Worm (Caenorhabditis elegans): ENCODE results near the gene unc-10.

Gene unc-10

ce11 chrX:7281347-7281746 is 1.2 kb upstream of the unc-10 start:
- no peak for TF ChIP-seq eor-1 (tag; optimal IDR thresholded peaks at IDR 0.05)
- no peak for TF ChIP-seq nhr-11 (tag; optimal IDR thresholded peaks at IDR 0.05)
- no peak for TF ChIP-seq nfya-1 (tag; optimal IDR thresholded peaks at IDR 0.05; ENCODE audit: insufficient read depth)
- no peak for TF ChIP-seq pha-4 (tag; optimal IDR thresholded peaks at IDR 0.05)
- TF ChIP-seq fos-1 (tag; optimal IDR thresholded peaks at IDR 0.05) = no peak
- no peak for TF ChIP-seq skn-1 (tag; optimal IDR thresholded peaks at IDR 0.05)
- no peak for TF ChIP-seq egl-5 (tag; optimal IDR thresholded peaks at IDR 0.05)
- TF ChIP-seq unc-39 (tag; optimal IDR thresholded peaks at IDR 0.05) = no peak
- no peak for TF ChIP-seq nhr-237 (tag; optimal IDR thresholded peaks at IDR 0.05)
- no peak for TF ChIP-seq ztf-11 (tag; optimal IDR thresholded peaks at IDR 0.05)
- no peak for TF ChIP-seq ceh-82 (tag; optimal IDR thresholded peaks at IDR 0.05)
- TF ChIP-seq R02D3.7 (tag; optimal IDR thresholded peaks at IDR 0.05) = no peak
- TF ChIP-seq elt-3 (tag; optimal IDR thresholded peaks at IDR 0.05) = no peak
- no peak for TF ChIP-seq nhr-23 (tag; optimal IDR thresholded peaks at IDR 0.05)
- no peak for TF ChIP-seq ztf-4 (tag; optimal IDR thresholded peaks at IDR 0.05)

DNA sequence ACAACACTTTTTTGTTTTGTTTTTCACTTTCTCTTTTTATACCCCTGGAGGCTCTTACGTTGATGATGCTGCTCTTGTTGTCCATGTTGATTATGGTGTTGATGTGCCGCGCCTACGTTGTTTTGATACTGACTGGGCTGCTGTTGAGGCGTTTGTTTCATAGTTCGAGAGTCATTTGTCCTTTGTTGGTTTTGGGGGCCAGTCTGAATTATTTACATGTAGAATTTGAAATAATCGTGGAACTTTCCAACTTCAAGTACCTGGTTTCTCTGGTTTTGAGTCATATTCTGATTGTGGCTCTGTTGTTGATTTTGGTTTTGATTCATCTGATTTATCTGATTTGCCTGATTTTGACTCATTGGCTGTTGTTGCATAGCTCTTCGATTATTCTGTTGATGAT is 2.0 kb downstream of the unc-10 start:
- TF ChIP-seq fos-1 (tag; optimal IDR thresholded peaks at IDR 0.05) (no peak), egl-5 (tag; optimal IDR thresholded peaks at IDR 0.05) (no peak), nhr-77 (tag; optimal IDR thresholded peaks at IDR 0.05) (no peak)

DNA sequence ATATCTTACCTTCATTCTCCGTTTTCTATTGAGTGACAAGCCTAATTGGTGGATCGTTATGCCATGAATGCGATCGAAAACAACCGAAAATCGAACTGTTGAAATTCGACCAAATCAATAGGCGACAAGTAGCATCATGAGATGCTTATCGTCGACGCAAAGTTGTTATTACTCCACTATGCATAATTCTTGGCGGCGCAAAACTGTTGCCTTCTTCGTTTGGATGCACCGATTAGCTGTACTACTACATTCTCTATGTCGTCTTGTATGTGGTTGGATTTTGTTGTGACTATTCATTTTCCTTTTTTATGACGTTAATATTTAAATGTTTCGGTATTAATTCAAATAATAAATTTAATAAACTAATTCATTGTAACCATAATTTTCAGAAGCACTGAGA is 8.2 kb downstream of the unc-10 start, which contains the start of gene F46H5.11:
Gene F46H5.11 (minus strand): TSS at position 101 of the 400 bp plus-strand sequence.
- TF ChIP-seq sea-2 (GFP tag; optimal IDR thresholded peaks at IDR 0.05) (no peak), unc-39 (tag; optimal IDR thresholded peaks at IDR 0.05) (no peak), lin-39 (tag; optimal IDR thresholded peaks at IDR 0.05) (no peak), nfya-1 (tag; optimal IDR thresholded peaks at IDR 0.05; ENCODE audit: insufficient read depth) (no peak), nhr-43 (tag; optimal IDR thresholded peaks at IDR 0.05; ENCODE audit: poor library complexity, severe bottlenecking) (no peak)

DNA sequence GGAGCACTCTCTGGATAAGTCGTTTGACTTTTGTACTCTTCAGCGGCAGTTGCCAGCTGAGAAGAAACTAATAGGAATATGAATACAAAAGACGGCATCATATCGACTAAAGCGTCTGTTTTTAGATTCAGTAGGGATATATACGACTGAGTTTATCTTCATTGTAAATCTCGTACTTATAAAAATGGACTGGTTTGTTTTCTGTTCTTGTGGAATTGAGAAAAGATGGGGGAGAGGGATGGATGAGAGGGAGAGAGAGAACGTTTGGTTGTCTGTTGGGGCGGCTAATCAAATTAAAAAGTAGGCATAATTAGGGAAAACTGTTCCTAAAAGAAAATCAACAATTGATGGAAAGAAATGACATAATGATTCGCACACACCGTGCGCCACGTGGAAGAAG is 10.7 kb downstream of the unc-10 start, which contains the start of gene grd-7:
Gene grd-7 (minus strand): TSS at position 101 of the 400 bp plus-strand sequence.
- TF ChIP-seq nfya-1 (tag; optimal IDR thresholded peaks at IDR 0.05; ENCODE audit: insufficient read depth) (no peak), nhr-76 (tag; optimal IDR thresholded peaks at IDR 0.05) (no peak), egl-5 (tag; optimal IDR thresholded peaks at IDR 0.05) (no peak), daf-12 (tag; optimal IDR thresholded peaks at IDR 0.05) (no peak), tbx-2 (tag; optimal IDR thresholded peaks at IDR 0.05) (no peak), elt-2 (tag; optimal IDR thresholded peaks at IDR 0.05) (no peak), pqm-1 (tag; optimal IDR thresholded peaks at IDR 0.05) (no peak), elt-3 (tag; optimal IDR thresholded peaks at IDR 0.05) (no peak), zag-1 (tag; optimal IDR thresholded peaks at IDR 0.05) (no peak), ZK546.5 (tag; optimal IDR thresholded peaks at IDR 0.05) (no peak), nhr-43 (tag; optimal IDR thresholded peaks at IDR 0.05; ENCODE audit: poor library complexity, severe bottlenecking) (no peak), mdl-1 (tag; optimal IDR thresholded peaks at IDR 0.05) (no peak)

DNA sequence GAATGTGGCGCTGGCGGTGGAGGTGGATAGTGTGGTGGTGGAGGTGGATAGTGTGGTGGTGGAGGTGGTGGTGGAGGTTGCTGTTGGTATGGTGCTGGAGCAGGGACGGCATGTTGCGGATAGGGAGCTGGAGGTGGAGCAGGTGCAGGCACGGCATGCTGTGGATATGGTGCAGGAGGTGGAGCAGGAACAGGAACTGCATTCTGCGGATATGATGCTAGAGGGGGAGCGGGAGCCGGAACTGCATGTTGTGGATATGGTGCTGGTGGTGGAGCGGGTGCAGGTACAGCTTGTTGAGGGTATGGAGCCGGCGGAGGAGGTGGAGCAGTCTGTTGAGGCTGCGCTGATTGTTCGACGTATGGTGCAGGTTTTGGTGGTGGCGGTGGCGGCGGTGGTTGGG is 11.2 kb downstream of the unc-10 start:
- TF ChIP-seq nhr-11 (tag; optimal IDR thresholded peaks at IDR 0.05) (no peak), pha-4 (tag; optimal IDR thresholded peaks at IDR 0.05) (no peak), tbx-2 (tag; optimal IDR thresholded peaks at IDR 0.05) (no peak), elt-1 (tag; optimal IDR thresholded peaks at IDR 0.05) (no peak), zag-1 (tag; optimal IDR thresholded peaks at IDR 0.05) (no peak), lsy-12 (tag; optimal IDR thresholded peaks at IDR 0.05) (no peak), ceh-9 (tag; optimal IDR thresholded peaks at IDR 0.05) (no peak), egl-5 (tag; optimal IDR thresholded peaks at IDR 0.05) (no peak), ceh-28 (tag; optimal IDR thresholded peaks at IDR 0.05) (no peak), nhr-43 (tag; optimal IDR thresholded peaks at IDR 0.05; ENCODE audit: poor library complexity, severe bottlenecking) (no peak), sea-2 (GFP tag; optimal IDR thresholded peaks at IDR 0.05) (no peak), nhr-67 (tag; optimal IDR thresholded peaks at IDR 0.05) (no peak), mml-1 (tag; optimal IDR thresholded peaks at IDR 0.05) (no peak), nfya-1 (tag; optimal IDR thresholded peaks at IDR 0.05; ENCODE audit: insufficient read depth) (no peak), fkh-10 (GFP tag; optimal IDR thresholded peaks at IDR 0.05) (no peak), skn-1 (tag; optimal IDR thresholded peaks at IDR 0.05) (no peak)

Data from whole organism, L3 larva.